Worm (Caenorhabditis elegans): ENCODE results near the gene hgap-2.

The hgap-2 gene

DNA sequence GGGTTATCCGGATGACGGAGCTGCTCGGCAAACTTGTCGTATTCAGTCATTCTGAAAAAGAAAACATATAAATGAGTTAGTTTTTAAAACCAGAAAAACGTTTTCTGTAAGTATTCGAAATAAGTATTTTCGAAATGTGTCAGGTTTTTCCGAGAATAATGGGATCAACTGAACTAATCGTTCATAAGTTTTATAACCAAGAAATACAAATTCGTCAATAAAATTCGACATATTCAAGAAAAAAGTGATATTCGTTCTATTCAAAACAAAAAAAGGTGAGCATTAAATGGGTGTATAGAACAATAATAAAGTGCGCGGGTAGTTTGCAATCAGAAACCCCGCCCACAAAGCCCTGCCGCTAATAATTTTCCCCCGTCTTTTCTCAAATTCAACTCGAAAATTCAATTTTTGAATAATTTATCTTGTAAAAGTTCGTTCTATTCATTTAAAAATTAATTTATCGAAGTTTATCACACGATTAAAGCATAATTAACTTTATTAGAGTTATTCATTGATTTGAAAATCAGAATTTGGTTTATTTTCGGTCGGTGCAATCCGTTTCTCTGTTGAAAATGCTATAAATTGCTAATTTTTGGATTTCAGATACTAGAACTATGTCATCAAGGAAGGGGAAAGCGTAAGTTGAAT, 31.6 kb upstream of the hgap-2 start, which contains the start of the genes cyn-11 and T01B7.5 (continued):
- TF ChIP-seq lin-11 (tag; optimal IDR thresholded peaks at IDR 0.05) (no peak), fkh-10 (GFP tag; optimal IDR thresholded peaks at IDR 0.05) (no peak), ama-1 (optimal IDR thresholded peaks at IDR 0.05) (no peak), T23F11.4 (GFP tag; optimal IDR thresholded peaks at IDR 0.05) (no peak), lim-6 (tag; optimal IDR thresholded peaks at IDR 0.05) (no peak), ref-2 (tag; optimal IDR thresholded peaks at IDR 0.05) (no peak), pax-1 (tag; optimal IDR thresholded peaks at IDR 0.05) (no peak), ceh-48 (tag; optimal IDR thresholded peaks at IDR 0.05) (no peak), ets-4 (tag; optimal IDR thresholded peaks at IDR 0.05) (no peak), F13H6.1 (tag; optimal IDR thresholded peaks at IDR 0.05) (no peak), unc-42 (tag; optimal IDR thresholded peaks at IDR 0.05) (peak; percentile 73), unc-86 (tag; optimal IDR thresholded peaks at IDR 0.05) (peak; percentile 41), C38D4.7 (GFP tag; optimal IDR thresholded peaks at IDR 0.05) (no peak), pha-4 (tag; optimal IDR thresholded peaks at IDR 0.05) (no peak), ceh-19 (GFP tag; optimal IDR thresholded peaks at IDR 0.05) (no peak), K02D7.2 (tag; optimal IDR thresholded peaks at IDR 0.05) (no peak), zip-5 (tag; optimal IDR thresholded peaks at IDR 0.05) (no peak), sdc-2 (tag; optimal IDR thresholded peaks at IDR 0.05) (no peak), unc-3 (GFP tag; conservative IDR thresholded peaks at IDR 0.05) (no peak), unc-3 (tag; optimal IDR thresholded peaks at IDR 0.05) (no peak), ttx-3 (tag; optimal IDR thresholded peaks at IDR 0.05) (peak; percentile 25), ceh-14 (tag; optimal IDR thresholded peaks at IDR 0.05) (peak; percentile 20), syd-9 (tag; optimal IDR thresholded peaks at IDR 0.05) (no peak), nfya-1 (tag; optimal IDR thresholded peaks at IDR 0.05) (peak; percentile 27), ceh-30 (tag; optimal IDR thresholded peaks at IDR 0.05) (no peak), ceh-34 (tag; optimal IDR thresholded peaks at IDR 0.05) (peak; percentile 6), ceh-18 (tag; optimal IDR thresholded peaks at IDR 0.05) (no peak), tbx-2 (tag; optimal IDR thresholded peaks at IDR 0.05) (peak; percentile 45), odd-2 (tag; optimal IDR thresholded peaks at IDR 0.05) (no peak), gmeb-2 (tag; optimal IDR thresholded peaks at IDR 0.05) (no peak), hlh-15 (tag; optimal IDR thresholded peaks at IDR 0.05) (no peak), ztf-16 (tag; optimal IDR thresholded peaks at IDR 0.05) (no peak), che-1 (tag; optimal IDR thresholded peaks at IDR 0.05) (no peak), mec-3 (tag; optimal IDR thresholded peaks at IDR 0.05; ENCODE audit: borderline replicate concordance) (no peak), nhr-11 (tag; optimal IDR thresholded peaks at IDR 0.05) (no peak), tbx-7 (tag; optimal IDR thresholded peaks at IDR 0.05) (no peak), fax-1 (tag; optimal IDR thresholded peaks at IDR 0.05) (no peak), sox-2 (GFP tag; IDR thresholded peaks at IDR 0.05) (no peak; the same call in 1 of the 2 replicates), hlh-8 (tag; optimal IDR thresholded peaks at IDR 0.05) (no peak), ahr-1 (tag; optimal IDR thresholded peaks at IDR 0.05) (no peak), unc-55 (GFP tag; optimal IDR thresholded peaks at IDR 0.05) (no peak), C08G9.2 (tag; optimal IDR thresholded peaks at IDR 0.05) (no peak), ceh-2 (tag; optimal IDR thresholded peaks at IDR 0.05) (peak; percentile 22)

DNA sequence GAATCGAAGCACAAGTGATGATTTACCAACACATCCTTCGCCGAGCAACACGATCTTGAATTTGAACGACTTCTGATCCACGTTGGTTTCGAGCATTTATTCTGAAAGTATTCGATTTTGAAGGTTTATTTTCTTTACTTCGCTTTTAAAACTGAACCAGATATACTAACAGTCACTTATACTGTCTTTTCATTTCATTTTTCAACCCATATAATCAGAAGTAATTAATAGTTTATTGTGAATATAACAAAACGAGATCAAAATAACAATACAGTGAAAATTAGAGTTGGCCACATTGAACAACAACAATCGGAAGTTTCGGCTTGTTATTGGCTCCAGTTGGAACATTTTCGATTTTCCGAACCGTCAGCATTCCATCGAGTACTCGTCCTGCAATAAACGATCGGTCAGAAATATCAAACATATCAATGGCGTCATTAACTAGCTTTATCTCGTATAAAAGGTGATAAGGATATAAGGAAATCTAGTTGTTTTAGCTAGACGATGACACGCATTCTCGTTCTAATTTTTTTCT, 30.3 kb upstream of the hgap-2 start, which contains the start of the genes rab-21 and T01B7.13:
Gene rab-21, minus strand, starts transcription at position 101 of the 535 bp plus-strand sequence.
Gene T01B7.13, plus strand, starts transcription at position 485 of the 535 bp plus-strand sequence.
- TF ChIP-seq ttx-3 (tag; optimal IDR thresholded peaks at IDR 0.05) (no peak), hlh-30 (tag; optimal IDR thresholded peaks at IDR 0.05; ENCODE audit: insufficient read depth) (no peak), ceh-2 (tag; optimal IDR thresholded peaks at IDR 0.05) (no peak), nhr-232 (tag; optimal IDR thresholded peaks at IDR 0.05) (no peak), ref-2 (tag; optimal IDR thresholded peaks at IDR 0.05) (no peak), unc-86 (tag; optimal IDR thresholded peaks at IDR 0.05) (no peak), unc-55 (GFP tag; optimal IDR thresholded peaks at IDR 0.05) (no peak), tbx-7 (tag; optimal IDR thresholded peaks at IDR 0.05) (no peak), pqm-1 (tag; optimal IDR thresholded peaks at IDR 0.05) (no peak), ceh-34 (tag; optimal IDR thresholded peaks at IDR 0.05) (no peak), ztf-16 (tag; optimal IDR thresholded peaks at IDR 0.05) (no peak), madf-2 (tag; optimal IDR thresholded peaks at IDR 0.05) (no peak), ahr-1 (tag; optimal IDR thresholded peaks at IDR 0.05) (no peak), T23F11.4 (GFP tag; optimal IDR thresholded peaks at IDR 0.05) (no peak)

Measured in whole organism, late embryonic.